Worm (Caenorhabditis elegans) whole organism, late embryonic: ENCODE measurements around the gene C35D6.4.

Source experiments
- C08G9.2 ChIP-seq: sonication (generic microtip); optimal IDR thresholded peaks from 2 replicates; lab custom pipeline; 2016; ENCODE audit warnings: mild to moderate bottlenecking, missing genetic modification characterization, moderate library complexity, missing compliant biosample characterization
- C38D4.7 ChIP-seq: fragments of 200-800 bp; sonication (Bioruptor generic); optimal IDR thresholded peaks from 2 replicates; lab custom pipeline; 2018; ENCODE audit warnings: mild to moderate bottlenecking, missing genetic modification characterization, moderate library complexity, missing compliant biosample characterization
- K09A11.1 ChIP-seq: sonication (generic microtip); optimal IDR thresholded peaks from 2 replicates; lab custom pipeline; 2017; ENCODE audit warnings: antibody characterized with exemption, mild to moderate bottlenecking, missing genetic modification characterization, missing compliant biosample characterization; ENCODE audit not compliant: insufficient read depth
- Y22D7AL.16 ChIP-seq: sonication (generic microtip); optimal IDR thresholded peaks from 2 replicates; lab custom pipeline; 2016; ENCODE audit warnings: missing genetic modification characterization, missing compliant biosample characterization
- ceh-18 ChIP-seq: sonication (generic microtip); optimal IDR thresholded peaks from 2 replicates; lab custom pipeline; 2016; ENCODE audit warnings: missing genetic modification characterization, missing compliant biosample characterization
- ceh-2 ChIP-seq: sonication (generic microtip); optimal IDR thresholded peaks from 2 replicates; lab custom pipeline; 2016; ENCODE audit warnings: missing genotype, missing genetic modification characterization, missing compliant biosample characterization
- ceh-22 ChIP-seq: sonication (generic microtip); optimal IDR thresholded peaks from 2 replicates; lab custom pipeline; 2017; ENCODE audit warnings: missing biosample characterization, missing genetic modification characterization
- ceh-24 ChIP-seq: sonication (generic microtip); optimal IDR thresholded peaks from 2 replicates; lab custom pipeline; 2016; ENCODE audit warnings: mild to moderate bottlenecking, missing genetic modification characterization, missing compliant biosample characterization
- ceh-31 ChIP-seq: sonication (generic microtip); optimal IDR thresholded peaks from 2 replicates; lab custom pipeline; 2016; ENCODE audit warnings: missing genetic modification characterization, missing compliant biosample characterization
- ceh-48 ChIP-seq: sonication (generic microtip); optimal IDR thresholded peaks from 2 replicates; lab custom pipeline; 2016; ENCODE audit warnings: missing genetic modification characterization, inconsistent platforms, missing compliant biosample characterization
- dve-1 ChIP-seq: sonication (generic microtip); optimal IDR thresholded peaks from 2 replicates; lab custom pipeline; 2017; ENCODE audit warnings: antibody characterized with exemption, mild to moderate bottlenecking, missing genetic modification characterization, missing compliant biosample characterization
- elt-2 ChIP-seq: sonication (generic microtip); optimal IDR thresholded peaks from 2 replicates; lab custom pipeline; 2016; ENCODE audit warnings: missing genetic modification reagents, missing genetic modification characterization, missing compliant biosample characterization
- elt-4 ChIP-seq: sonication (generic microtip); optimal IDR thresholded peaks from 2 replicates; lab custom pipeline; 2016; ENCODE audit warnings: missing genetic modification characterization, missing compliant biosample characterization
- eyg-1 ChIP-seq: sonication (generic microtip); optimal IDR thresholded peaks from 2 replicates; lab custom pipeline; 2016; ENCODE audit warnings: missing genotype, missing genetic modification characterization, missing compliant biosample characterization
- fkh-6 ChIP-seq: sonication (generic microtip); optimal IDR thresholded peaks from 2 replicates; lab custom pipeline; 2016; ENCODE audit warnings: missing genetic modification characterization, missing compliant biosample characterization
- hlh-30 ChIP-seq: sonication (generic microtip); optimal IDR thresholded peaks from 2 replicates; lab custom pipeline; 2017; ENCODE audit warnings: antibody characterized with exemption, missing genetic modification characterization, missing compliant biosample characterization; ENCODE audit not compliant: insufficient read depth
- hlh-8 ChIP-seq: sonication (generic microtip); optimal IDR thresholded peaks from 2 replicates; lab custom pipeline; 2016; ENCODE audit warnings: missing genotype, missing genetic modification characterization, missing compliant biosample characterization
- lim-6 ChIP-seq: sonication (generic microtip); optimal IDR thresholded peaks from 2 replicates; lab custom pipeline; 2016; ENCODE audit warnings: missing genetic modification characterization, missing compliant biosample characterization
- nhr-232 ChIP-seq: sonication (generic microtip); optimal IDR thresholded peaks from 2 replicates; lab custom pipeline; 2016; ENCODE audit warnings: missing genetic modification characterization, missing compliant biosample characterization
- odd-2 ChIP-seq: sonication (generic microtip); optimal IDR thresholded peaks from 2 replicates; lab custom pipeline; 2017; ENCODE audit warnings: antibody characterized with exemption, mild to moderate bottlenecking, missing genetic modification characterization, missing compliant biosample characterization
- pqm-1 ChIP-seq: sonication (generic microtip); optimal IDR thresholded peaks from 2 replicates; lab custom pipeline; 2016; ENCODE audit warnings: missing genetic modification characterization, missing compliant biosample characterization
- ref-2 ChIP-seq: sonication (generic microtip); optimal IDR thresholded peaks from 2 replicates; lab custom pipeline; 2016; ENCODE audit warnings: missing genetic modification characterization, missing compliant biosample characterization
- rnt-1 ChIP-seq: sonication (generic microtip); optimal IDR thresholded peaks from 2 replicates; lab custom pipeline; 2016; ENCODE audit warnings: missing genetic modification characterization, missing compliant biosample characterization
- sdc-2 ChIP-seq: sonication (generic microtip); optimal IDR thresholded peaks from 2 replicates; lab custom pipeline; 2016; ENCODE audit warnings: missing genotype, missing genetic modification characterization, missing compliant biosample characterization
- tbx-2 ChIP-seq: sonication (generic microtip); optimal IDR thresholded peaks from 2 replicates; lab custom pipeline; 2016; ENCODE audit warnings: missing genetic modification characterization, missing compliant biosample characterization
- unc-3 ChIP-seq, 2 experiments: fragments of 200-800 bp in 1 of 2; sonication (Bioruptor generic) in 1 of 2; sonication (generic microtip) in 1 of 2; conservative IDR thresholded peaks in 1 of 2; optimal IDR thresholded peaks in 1 of 2; 2 replicates each; pipeline versions ENCODE4 v1.3.6 to Lab custom; 2016 to 2022; ENCODE audit warnings: missing compliant biosample characterization in 2 of 2, missing genetic modification characterization in 2 of 2, missing genetic modification reagents in 1 of 2
- unc-55 ChIP-seq: sonication (generic microtip); optimal IDR thresholded peaks from 2 replicates; lab custom pipeline; 2017; ENCODE audit warnings: missing biosample characterization, missing genetic modification reagents, missing genetic modification characterization

Gene C35D6.4

DNA sequence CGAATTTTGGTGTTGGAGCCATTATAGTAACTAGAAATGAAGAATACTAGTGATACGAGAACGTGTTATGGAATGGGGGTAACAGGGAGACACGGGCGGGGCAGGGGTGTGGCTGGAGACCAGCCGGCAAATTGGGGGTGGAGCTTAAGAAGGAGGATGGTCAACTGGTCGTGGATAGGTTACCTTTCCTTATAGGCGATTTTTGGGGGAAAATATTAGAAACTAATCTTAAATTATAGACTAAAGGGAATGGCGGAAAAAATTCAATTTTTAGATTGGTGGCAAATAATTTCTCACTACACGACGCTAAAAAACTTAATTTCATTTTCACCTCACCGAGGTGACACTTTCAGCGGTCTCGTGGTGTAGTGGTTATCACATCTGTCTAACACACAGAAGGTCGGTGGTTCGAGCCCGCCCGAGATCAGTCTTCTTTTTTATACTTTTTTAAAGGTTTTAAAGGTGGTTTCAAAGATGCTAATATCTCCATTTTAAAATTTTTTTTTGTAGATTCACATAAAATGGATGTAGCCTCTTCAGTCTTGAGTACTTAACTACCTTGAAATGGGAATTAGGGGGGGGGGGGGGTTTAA lies 49.1 kb downstream of the C35D6.4 start, which contains the start of gene Y65A5A.1:
Gene Y65A5A.1 (minus strand): TSS at position 51 of the 593 bp plus-strand sequence.
- TF ChIP-seq ceh-24 (no peak), unc-3 (GFP tag; conservative IDR thresholded peaks at IDR 0.05; lab: Robert Waterston, UW) (no peak), unc-3 (tag; optimal IDR thresholded peaks at IDR 0.05; lab: Kevin White, UChicago) (no peak), dve-1 (tag; lab: Kevin White, UChicago) (no peak), hlh-8 (tag; lab: Kevin White, UChicago) (no peak), C38D4.7 (GFP tag; lab: Kevin White, UChicago) (no peak), elt-4 (no peak), ceh-48 (no peak), tbx-2 (no peak), sdc-2 (tag; lab: Kevin White, UChicago) (no peak), unc-55 (GFP tag; lab: Kevin White, UChicago) (no peak), Y22D7AL.16 (tag; lab: Kevin White, UChicago) (no peak)

DNA sequence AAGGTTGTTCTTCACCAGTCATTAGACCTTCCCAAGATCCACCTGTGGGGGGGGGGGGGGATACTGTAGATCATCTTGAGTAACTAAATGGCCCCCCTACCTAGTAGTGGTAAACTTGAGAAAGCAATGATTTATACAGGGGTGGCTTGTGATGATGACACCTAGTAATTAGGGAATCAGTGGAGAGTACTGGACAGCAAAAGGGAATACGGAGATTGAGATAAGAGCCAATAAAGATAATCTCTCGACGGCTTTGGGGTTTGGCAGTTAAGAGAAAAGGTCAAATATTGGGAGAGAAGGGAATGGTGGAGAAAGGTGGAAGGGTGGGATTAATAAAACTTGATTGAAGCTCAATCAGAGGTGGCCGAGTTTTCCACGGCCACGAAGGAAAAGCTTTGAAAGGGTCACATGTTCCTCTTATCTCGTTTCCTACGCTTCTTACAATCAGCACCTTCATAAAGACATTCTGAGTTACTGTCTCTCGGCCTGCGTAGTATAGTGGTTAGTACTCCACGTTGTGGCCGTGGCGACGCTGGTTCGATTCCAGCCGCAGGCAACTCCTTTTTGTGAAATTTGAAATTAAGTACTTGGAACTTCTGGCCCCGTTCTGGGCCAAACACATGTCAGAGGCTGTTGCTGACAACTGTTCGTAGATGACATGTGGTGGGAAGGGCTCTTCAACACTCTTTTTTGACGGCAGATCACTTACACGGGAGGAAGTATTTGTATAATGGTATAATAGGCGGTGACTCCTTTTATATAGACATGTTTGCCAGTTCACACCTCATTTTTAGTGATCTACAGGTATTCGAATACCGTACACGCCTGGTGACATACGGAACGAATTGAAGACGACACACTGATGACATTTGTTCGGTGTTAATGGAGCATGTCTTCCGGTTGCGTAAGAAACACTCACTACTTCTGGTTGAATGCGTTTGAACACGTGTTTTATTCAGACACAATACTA lies 49.9 kb downstream of the C35D6.4 start:
- TF ChIP-seq ref-2 (peak; percentile 4), ceh-22 (tag; lab: Kevin White, UChicago) (peak; percentile 80), hlh-30 (tag; lab: Kevin White, UChicago) (peak; percentile 26), C08G9.2 (tag; lab: Kevin White, UChicago) (peak; percentile 16), ceh-2 (tag; lab: Kevin White, UChicago) (peak; percentile 20), tbx-2 (peak; percentile 64), eyg-1 (tag; lab: Kevin White, UChicago) (no peak), pqm-1 (no peak), K09A11.1 (tag; lab: Kevin White, UChicago) (no peak), ceh-18 (tag; lab: Kevin White, UChicago) (peak; percentile 4), ceh-31 (tag; lab: Kevin White, UChicago) (peak; percentile 49), odd-2 (tag; lab: Kevin White, UChicago) (peak; percentile 15), sdc-2 (tag; lab: Kevin White, UChicago) (peak; percentile 18), nhr-232 (tag; lab: Kevin White, UChicago) (peak; percentile 17), elt-2 (tag; lab: Kevin White, UChicago) (peak; percentile 55), fkh-6 (tag; lab: Kevin White, UChicago) (no peak), lim-6 (no peak), rnt-1 (peak; percentile 33)
